Fruit fly (Drosophila melanogaster) S2 (cell line): ENCODE data around the gene fu.

Experiments
- CG8478 ChIP-seq: fragments of >200 bp; optimal IDR thresholded peaks from 2 replicates; lab custom pipeline; 2018
- CTCF ChIP-seq, 2 experiments: fragments of >200 bp; optimal IDR thresholded peaks; 2 replicates each; lab custom pipeline; 2018

dm6 chrX:18701752-18702151, 44.2 kb downstream of the fu start:
- TF ChIP-seq CTCF (optimal IDR thresholded peaks at IDR 0.05; lab: Kevin White, UChicago) (no peak), CG8478 (lab: Kevin White, UChicago) (no peak)
